Worm (Caenorhabditis elegans) whole organism, L2 larva: ENCODE data around the gene T07D1.3.

ENCODE experiments used
- F13H6.1 ChIP-seq: sonication (generic microtip); optimal IDR thresholded peaks from 2 replicates; lab custom pipeline; 2016; ENCODE audit warnings: missing genetic modification characterization, missing compliant biosample characterization
- alr-1 ChIP-seq: fragments of 150-350 bp; optimal IDR thresholded peaks from 2 replicates; lab custom pipeline; 2014; ENCODE audit warnings: missing biosample characterization, missing genetic modification characterization
- aly-2 ChIP-seq: fragments of 150-350 bp; optimal IDR thresholded peaks from 2 replicates; lab custom pipeline; 2014; ENCODE audit warnings: missing biosample characterization, missing genetic modification characterization
- ama-1 ChIP-seq: fragments of 150-350 bp; optimal IDR thresholded peaks from 2 replicates; lab custom pipeline; 2018; ENCODE audit warnings: inconsistent platforms
- dmd-4 ChIP-seq: sonication (generic microtip); optimal IDR thresholded peaks from 2 replicates; lab custom pipeline; 2017; ENCODE audit warnings: missing biosample characterization, missing genetic modification characterization
- egl-27 ChIP-seq: sonication (generic microtip); optimal IDR thresholded peaks from 3 replicates; lab custom pipeline; 2017; ENCODE audit warnings: missing biosample characterization, missing genetic modification reagents, missing genetic modification characterization
- lin-13 ChIP-seq: fragments of 150-350 bp; optimal IDR thresholded peaks from 2 replicates; lab custom pipeline; 2014; ENCODE audit warnings: missing biosample characterization, missing genetic modification reagents, missing genetic modification characterization
- mdl-1 ChIP-seq, 2 experiments: fragments of 150-350 bp in 1 of 2; sonication (generic microtip) in 1 of 2; optimal IDR thresholded peaks; 2 replicates each; lab custom pipeline; 2017; ENCODE audit warnings: missing biosample characterization in 2 of 2, missing genetic modification characterization in 2 of 2
- nhr-10 ChIP-seq: sonication (generic microtip); optimal IDR thresholded peaks from 2 replicates; lab custom pipeline; 2017; ENCODE audit warnings: missing biosample characterization, missing genetic modification characterization
- nhr-237 ChIP-seq: fragments of 150-350 bp; optimal IDR thresholded peaks from 2 replicates; lab custom pipeline; 2014; ENCODE audit warnings: missing biosample characterization, missing genetic modification characterization
- skn-1 ChIP-seq: sonication (generic microtip); optimal IDR thresholded peaks from 2 replicates; lab custom pipeline; 2017; ENCODE audit warnings: missing biosample characterization, missing genetic modification characterization
- sma-3 ChIP-seq: sonication (generic microtip); optimal IDR thresholded peaks from 2 replicates; lab custom pipeline; 2016; ENCODE audit warnings: missing genetic modification reagents, missing genetic modification characterization, missing compliant biosample characterization
- unc-62 ChIP-seq: fragments of 150-350 bp; optimal IDR thresholded peaks from 2 replicates; lab custom pipeline; 2014; ENCODE audit warnings: missing biosample characterization, missing genetic modification reagents, missing genetic modification characterization
- ztf-11 ChIP-seq: sonication (generic microtip); optimal IDR thresholded peaks from 2 replicates; lab custom pipeline; 2017; ENCODE audit warnings: missing biosample characterization, missing genetic modification characterization

ce11 chrX:2452297-2452696 lies 9.1 kb upstream of the T07D1.3 start:
- TF ChIP-seq egl-27 (tag; lab: Kevin White, UChicago) = no peak
- no peak for TF ChIP-seq skn-1 (tag; lab: Kevin White, UChicago)
- no peak for TF ChIP-seq dmd-4
- no peak for TF ChIP-seq sma-3 (GFP tag; lab: Kevin White, UChicago)
- TF ChIP-seq unc-62 (GFP tag; lab: Kevin White, UChicago) = no peak
- no peak for TF ChIP-seq ama-1 (lab: Kevin White, UChicago)
- no peak for TF ChIP-seq nhr-10
- no peak for TF ChIP-seq alr-1
- TF ChIP-seq lin-13 (GFP tag; lab: Kevin White, UChicago) = no peak
- TF ChIP-seq aly-2 (tag; lab: Kevin White, UChicago) = no peak
- no peak for TF ChIP-seq ztf-11 (tag; lab: Kevin White, UChicago)
- no peak for TF ChIP-seq nhr-237 (tag; lab: Kevin White, UChicago)
- no peak for TF ChIP-seq mdl-1 (tag; optimal IDR thresholded peaks at IDR 0.05; lab: Kevin White, UChicago)
- TF ChIP-seq F13H6.1 (tag; lab: Kevin White, UChicago) = no peak
